Fruit fly (Drosophila melanogaster) whole organism: ENCODE data around the gene CG42534.

ENCODE experiments used
- CG8478 ChIP-seq: fragments of >200 bp; optimal IDR thresholded peaks from 2 replicates; lab custom pipeline; 2018; ENCODE audit warnings: inconsistent platforms
- Dll ChIP-seq: fragments of >200 bp; optimal IDR thresholded peaks from 2 replicates; lab custom pipeline; 2017
- psq ChIP-seq: fragments of >200 bp; optimal IDR thresholded peaks from 2 replicates; lab custom pipeline; 2017
- usp ChIP-seq: fragments of >200 bp; optimal IDR thresholded peaks from 2 replicates; lab custom pipeline; 2017; ENCODE audit warnings: missing biosample characterization, missing genetic modification characterization, mixed read lengths

dm6 chr3R:27340322-27340721 lies at the start of gene CG42534:
- TF ChIP-seq psq (lab: Kevin White, UChicago): no peak
- TF ChIP-seq Dll (lab: Kevin White, UChicago): no peak
- no peak for TF ChIP-seq usp (GFP tag; lab: Kevin White, UChicago)
- TF ChIP-seq CG8478 (lab: Kevin White, UChicago): no peak
